Fruit fly (Drosophila melanogaster) whole organism, prepupa: Measurements from ENCODE around the gene TAF1B.

Source experiments
- CG10631 ChIP-seq: fragments of 200-800 bp; sonication (Bioruptor generic); optimal IDR thresholded peaks from 2 replicates; lab custom pipeline; 2016; ENCODE audit warnings: missing biosample characterization, missing genetic modification characterization
- CG10669 ChIP-seq: fragments of 200-800 bp; sonication (Bioruptor generic); optimal IDR thresholded peaks from 3 replicates; lab custom pipeline; 2018; ENCODE audit warnings: missing biosample characterization, mild to moderate bottlenecking, missing genetic modification characterization, moderate library complexity
- CG11294 ChIP-seq: fragments of 200-800 bp; sonication (Bioruptor generic); IDR thresholded peaks from 2 replicates; pipeline ENCODE4 v1.3.6; 2022; ENCODE audit warnings: missing biosample characterization, missing genetic modification characterization
- CG11762 ChIP-seq: fragments of 200-800 bp; sonication (Bioruptor generic); optimal IDR thresholded peaks from 3 replicates; lab custom pipeline; 2016; ENCODE audit warnings: missing biosample characterization, missing genetic modification characterization; ENCODE audit not compliant: insufficient read depth
- CG11902 ChIP-seq: fragments of 200-800 bp; sonication (Bioruptor generic); optimal IDR thresholded peaks from 3 replicates; lab custom pipeline; 2016; ENCODE audit warnings: missing biosample characterization, missing genetic modification characterization
- CG15336 ChIP-seq: fragments of 200-800 bp; sonication (Bioruptor generic); IDR thresholded peaks from 2 replicates; pipeline ENCODE4 v1.3.6; 2022; ENCODE audit warnings: missing biosample characterization, missing genetic modification characterization
- CG16779 ChIP-seq: fragments of 200-800 bp; sonication (Bioruptor generic); optimal IDR thresholded peaks from 3 replicates; lab custom pipeline; 2017; ENCODE audit warnings: missing biosample characterization, mild to moderate bottlenecking, missing genetic modification characterization
- CG31627 ChIP-seq: fragments of 200-800 bp; sonication (Bioruptor generic); optimal IDR thresholded peaks from 3 replicates; lab custom pipeline; 2016; ENCODE audit warnings: missing biosample characterization, missing genetic modification characterization
- CG32006 ChIP-seq: fragments of 200-800 bp; sonication (Bioruptor generic); optimal IDR thresholded peaks from 3 replicates; lab custom pipeline; 2017; ENCODE audit warnings: missing biosample characterization, mild to moderate bottlenecking, missing genetic modification characterization
- CG34406 ChIP-seq: fragments of 200-800 bp; sonication (Bioruptor generic); optimal IDR thresholded peaks from 3 replicates; lab custom pipeline; 2016; ENCODE audit warnings: missing biosample characterization, missing genetic modification characterization
- CG3919 ChIP-seq: fragments of 200-800 bp; sonication (Bioruptor generic); optimal IDR thresholded peaks from 3 replicates; lab custom pipeline; 2016; ENCODE audit warnings: missing biosample characterization, missing genetic modification characterization
- CG4318 ChIP-seq: fragments of 200-800 bp; sonication (Bioruptor generic); optimal IDR thresholded peaks from 3 replicates; lab custom pipeline; 2017; ENCODE audit warnings: missing biosample characterization, mild to moderate bottlenecking, missing genetic modification characterization
- CG6276 ChIP-seq: fragments of 200-800 bp; sonication (Bioruptor generic); optimal IDR thresholded peaks from 2 replicates; lab custom pipeline; 2017; ENCODE audit warnings: missing biosample characterization, mild to moderate bottlenecking, missing genetic modification characterization
- CG6792 ChIP-seq: fragments of 200-800 bp; sonication (Bioruptor generic); optimal IDR thresholded peaks from 3 replicates; lab custom pipeline; 2016; ENCODE audit warnings: missing biosample characterization, missing genetic modification characterization
- CG6808 ChIP-seq: fragments of 200-800 bp; sonication (Bioruptor generic); optimal IDR thresholded peaks from 3 replicates; lab custom pipeline; 2017; ENCODE audit warnings: missing biosample characterization, missing genetic modification characterization, mild to moderate bottlenecking, moderate library complexity, missing genetic modification reagents
- CG7368 ChIP-seq: fragments of 200-800 bp; sonication (Bioruptor generic); optimal IDR thresholded peaks from 3 replicates; lab custom pipeline; 2016; ENCODE audit warnings: missing biosample characterization, missing genetic modification characterization
- CG8119 ChIP-seq: fragments of 200-800 bp; sonication (Bioruptor generic); IDR thresholded peaks from 3 replicates; pipeline ENCODE4 v1.3.6; 2022; ENCODE audit warnings: missing biosample characterization, missing genetic modification characterization
- CG8319 ChIP-seq: fragments of 200-800 bp; sonication (Bioruptor generic); optimal IDR thresholded peaks from 3 replicates; lab custom pipeline; 2016; ENCODE audit warnings: missing biosample characterization, missing genetic modification characterization
- CG8632 ChIP-seq: fragments of 200-800 bp; sonication (Bioruptor generic); optimal IDR thresholded peaks from 3 replicates; lab custom pipeline; 2016; ENCODE audit warnings: missing biosample characterization, missing genetic modification characterization
- CG9139 ChIP-seq: fragments of 200-800 bp; sonication (Bioruptor generic); optimal IDR thresholded peaks from 3 replicates; lab custom pipeline; 2017; ENCODE audit warnings: missing biosample characterization, mild to moderate bottlenecking, missing genetic modification characterization
- Eip75B ChIP-seq: fragments of 200-800 bp; sonication (Bioruptor generic); optimal IDR thresholded peaks from 3 replicates; lab custom pipeline; 2016; ENCODE audit warnings: missing biosample characterization, missing genetic modification characterization
- Eip78C ChIP-seq: fragments of 200-800 bp; sonication (Bioruptor generic); peaks from one replicate; lab custom pipeline; 2016; ENCODE audit warnings: missing biosample characterization, missing genetic modification characterization
- Eip93F ChIP-seq: fragments of 200-800 bp; sonication (Bioruptor generic); optimal IDR thresholded peaks from 2 replicates; lab custom pipeline; 2016; ENCODE audit warnings: missing biosample characterization, mild to moderate bottlenecking, missing genetic modification characterization
- Ets21C ChIP-seq: fragments of 200-800 bp; sonication (Bioruptor generic); optimal IDR thresholded peaks from 3 replicates; lab custom pipeline; 2016; ENCODE audit warnings: missing biosample characterization, missing genetic modification characterization
- Gug ChIP-seq: fragments of 200-800 bp; sonication (Bioruptor generic); IDR thresholded peaks from 2 replicates; pipeline ENCODE4 v1.3.6; 2022; ENCODE audit warnings: missing biosample characterization, missing genetic modification characterization
- Hr38 ChIP-seq: sonication (Bioruptor generic); optimal IDR thresholded peaks from 2 replicates; lab custom pipeline; 2016; ENCODE audit warnings: missing biosample characterization, missing genetic modification characterization
- Hr39 ChIP-seq: fragments of 200-800 bp; sonication (Bioruptor generic); optimal IDR thresholded peaks from 2 replicates; lab custom pipeline; 2016; ENCODE audit warnings: missing biosample characterization, missing genetic modification characterization
- Hr4 ChIP-seq: fragments of 200-800 bp; sonication (Bioruptor generic); optimal IDR thresholded peaks from 3 replicates; lab custom pipeline; 2016; ENCODE audit warnings: missing biosample characterization, missing genetic modification characterization
- Met ChIP-seq: fragments of 200-800 bp; sonication (Bioruptor generic); optimal IDR thresholded peaks from 3 replicates; lab custom pipeline; 2016; ENCODE audit warnings: missing biosample characterization, missing genetic modification characterization
- OdsH ChIP-seq: fragments of 200-800 bp; sonication (Bioruptor generic); optimal IDR thresholded peaks from 3 replicates; lab custom pipeline; 2016; ENCODE audit warnings: missing biosample characterization, missing genetic modification characterization
- Smox ChIP-seq: fragments of 200-800 bp; sonication (Bioruptor generic); optimal IDR thresholded peaks from 3 replicates; lab custom pipeline; 2016; ENCODE audit warnings: missing biosample characterization, missing genetic modification characterization
- Sox102F ChIP-seq: fragments of 200-800 bp; sonication (Bioruptor generic); optimal IDR thresholded peaks from 2 replicates; lab custom pipeline; 2016; ENCODE audit warnings: missing biosample characterization, mild to moderate bottlenecking, missing genetic modification characterization
- Sox14 ChIP-seq: fragments of 200-800 bp; sonication (Bioruptor generic); optimal IDR thresholded peaks from 3 replicates; lab custom pipeline; 2016; ENCODE audit warnings: missing biosample characterization, missing genetic modification characterization
- Sox15 ChIP-seq: fragments of 200-800 bp; sonication (Bioruptor generic); optimal IDR thresholded peaks from 3 replicates; lab custom pipeline; 2016; ENCODE audit warnings: missing biosample characterization, missing genetic modification characterization
- achi ChIP-seq: fragments of 200-800 bp; sonication (Bioruptor generic); optimal IDR thresholded peaks from 3 replicates; lab custom pipeline; 2016; ENCODE audit warnings: missing biosample characterization, missing genetic modification characterization
- acj6 ChIP-seq: fragments of 200-800 bp; sonication (Bioruptor generic); optimal IDR thresholded peaks from 3 replicates; lab custom pipeline; 2016; ENCODE audit warnings: missing biosample characterization, missing genetic modification characterization
- cyc ChIP-seq: fragments of 200-800 bp; sonication (Bioruptor generic); optimal IDR thresholded peaks from 3 replicates; lab custom pipeline; 2016; ENCODE audit warnings: missing biosample characterization, missing genetic modification characterization
- dac ChIP-seq: fragments of 200-800 bp; sonication (Bioruptor generic); optimal IDR thresholded peaks from 2 replicates; lab custom pipeline; 2017; ENCODE audit warnings: missing biosample characterization, mild to moderate bottlenecking, missing genetic modification characterization
- dsx ChIP-seq: fragments of 200-800 bp; optimal IDR thresholded peaks from 3 replicates; lab custom pipeline; 2019; ENCODE audit warnings: missing biosample characterization, mild to moderate bottlenecking, missing genetic modification characterization, moderate library complexity; ENCODE audit not compliant: poor library complexity, severe bottlenecking
- eg ChIP-seq: fragments of 200-800 bp; sonication (Bioruptor generic); IDR thresholded peaks from 3 replicates; pipeline ENCODE4 v1.3.6; 2022; ENCODE audit warnings: missing biosample characterization, missing genetic modification characterization
- esn ChIP-seq: fragments of 200-800 bp; sonication (Bioruptor generic); optimal IDR thresholded peaks from 2 replicates; lab custom pipeline; 2016; ENCODE audit warnings: missing biosample characterization, mild to moderate bottlenecking, missing genetic modification characterization, moderate library complexity
- fd85E ChIP-seq: fragments of 200-800 bp; sonication (Bioruptor generic); optimal IDR thresholded peaks from 3 replicates; lab custom pipeline; 2016; ENCODE audit warnings: missing biosample characterization, missing genetic modification characterization
- lz ChIP-seq: fragments of 200-800 bp; sonication (Bioruptor generic); optimal IDR thresholded peaks from 3 replicates; lab custom pipeline; 2016; ENCODE audit warnings: missing biosample characterization, missing genetic modification characterization
- net ChIP-seq: fragments of 200-800 bp; sonication (Bioruptor generic); optimal IDR thresholded peaks from 3 replicates; lab custom pipeline; 2016; ENCODE audit warnings: missing biosample characterization, missing genetic modification characterization
- pdm3 ChIP-seq: fragments of 200-800 bp; sonication (Bioruptor generic); optimal IDR thresholded peaks from 3 replicates; lab custom pipeline; 2016; ENCODE audit warnings: missing biosample characterization, missing genetic modification characterization
- salr ChIP-seq, 2 experiments: fragments of 200-800 bp; sonication (Bioruptor generic); optimal IDR thresholded peaks; 3 replicates each; lab custom pipeline; 2016 to 2018; ENCODE audit warnings: missing biosample characterization in 2 of 2, missing genetic modification characterization in 2 of 2, mild to moderate bottlenecking in 1 of 2
- spab ChIP-seq: fragments of 200-800 bp; sonication (Bioruptor generic); optimal IDR thresholded peaks from 2 replicates; lab custom pipeline; 2017; ENCODE audit warnings: missing biosample characterization, mild to moderate bottlenecking, missing genetic modification characterization, missing genetic modification reagents
- ss ChIP-seq, 2 experiments: fragments of 200-800 bp; sonication (Bioruptor generic); optimal IDR thresholded peaks; 2 replicates in 1 of 2; 3 replicates in 1 of 2; lab custom pipeline; 2017 to 2018; ENCODE audit warnings: mild to moderate bottlenecking in 2 of 2, missing biosample characterization in 2 of 2, missing genetic modification characterization in 2 of 2, moderate library complexity in 1 of 2
- svp ChIP-seq: fragments of 200-800 bp; sonication (Bioruptor generic); peaks from one replicate; lab custom pipeline; 2016; ENCODE audit warnings: missing biosample characterization, missing genetic modification characterization
- vri ChIP-seq: fragments of 200-800 bp; sonication (Bioruptor generic); optimal IDR thresholded peaks from 3 replicates; lab custom pipeline; 2016; ENCODE audit warnings: missing biosample characterization, mild to moderate bottlenecking, missing genetic modification characterization

TAF1B gene

dm6 chr3R:10111150-10111814, 32.7 kb downstream of the TAF1B start:
- TF ChIP-seq Hr39 (GFP tag; lab: Kevin White, UChicago) (peak; percentile 23), Eip75B (GFP tag; lab: Kevin White, UChicago) (no peak)

dm6 chr3R:10109938-10110337, 34.0 kb downstream of the TAF1B start, which contains the start of gene Fmr1:
Gene Fmr1 (minus strand): TSS chr3R:10110121.
- TF ChIP-seq Hr38 (GFP tag; lab: Kevin White, UChicago) (no peak), pdm3 (GFP tag; lab: Kevin White, UChicago) (no peak), vri (GFP tag; lab: Kevin White, UChicago) (no peak), CG10631 (GFP tag; lab: Kevin White, UChicago) (no peak), Eip75B (GFP tag; lab: Kevin White, UChicago) (peak; percentile 15), Smox (GFP tag; lab: Kevin White, UChicago) (no peak), CG4318 (GFP tag; lab: Kevin White, UChicago) (no peak), CG15336 (no peak), ss (GFP tag; optimal IDR thresholded peaks at IDR 0.05; lab: Kevin White, UChicago) (no peak), CG8119 (no peak), achi (peak; percentile 100), CG11294 (no peak; the same call in 1 of the 2 replicates), CG6276 (GFP tag; lab: Kevin White, UChicago) (no peak), CG9139 (GFP tag; lab: Kevin White, UChicago) (no peak), CG34406 (GFP tag; lab: Kevin White, UChicago) (no peak), CG8632 (GFP tag; lab: Kevin White, UChicago) (no peak), OdsH (GFP tag; lab: Kevin White, UChicago) (no peak), CG16779 (tag; lab: Kevin White, UChicago) (no peak), Eip93F (GFP tag; lab: Kevin White, UChicago) (no peak), CG8319 (GFP tag; lab: Kevin White, UChicago) (no peak), Ets21C (peak; percentile 8), CG6792 (no peak), CG31627 (GFP tag; lab: Kevin White, UChicago) (peak; percentile 38), CG11762 (GFP tag; lab: Kevin White, UChicago) (no peak), CG7368 (peak; percentile 18), Sox14 (GFP tag; lab: Kevin White, UChicago) (peak; percentile 56), cyc (GFP tag; lab: Kevin White, UChicago) (peak; percentile 44), esn (GFP tag; lab: Kevin White, UChicago) (peak; percentile 15), salr (GFP tag; optimal IDR thresholded peaks at IDR 0.05; lab: Kevin White, UChicago) (no peak), Met (GFP tag; lab: Kevin White, UChicago) (no peak), Sox15 (peak; percentile 21), eg (GFP tag; lab: Robert Waterston, UW) (no peak), Gug (no peak), CG32006 (GFP tag; lab: Kevin White, UChicago) (no peak), Sox102F (no peak), CG3919 (peak; percentile 22), Hr39 (GFP tag; lab: Kevin White, UChicago) (no peak), dac (GFP tag; lab: Kevin White, UChicago) (no peak), net (GFP tag; lab: Kevin White, UChicago) (no peak), Hr4 (GFP tag; lab: Kevin White, UChicago) (peak; percentile 35), dsx (no peak), lz (peak; percentile 35), CG6808 (GFP tag; lab: Kevin White, UChicago) (no peak), CG10669 (GFP tag; lab: Kevin White, UChicago) (no peak), acj6 (GFP tag; lab: Kevin White, UChicago) (peak; percentile 12), fd85E (GFP tag; lab: Kevin White, UChicago) (no peak), CG11902 (GFP tag; lab: Kevin White, UChicago) (no peak), svp (no peak), Eip78C (GFP tag; lab: Kevin White, UChicago) (peak; percentile 20), spab (GFP tag; lab: Kevin White, UChicago) (no peak)
